Worm (Caenorhabditis elegans) whole organism, young adult: ENCODE results near the gene F10C1.3.

Experiments
- B0261.1 ChIP-seq: sonication (generic microtip); optimal IDR thresholded peaks from 2 replicates; lab custom pipeline; 2016; ENCODE audit warnings: mild to moderate bottlenecking, missing genetic modification characterization, moderate library complexity, missing compliant biosample characterization
- B0336.3 ChIP-seq: fragments of 200-800 bp; sonication (Bioruptor generic); IDR thresholded peaks from 2 replicates; pipeline ENCODE4 v1.3.6; 2022; ENCODE audit warnings: missing genetic modification characterization, missing compliant biosample characterization
- ZK185.1 ChIP-seq: sonication (generic microtip); optimal IDR thresholded peaks from 2 replicates; lab custom pipeline; 2016; ENCODE audit warnings: mild to moderate bottlenecking, missing genetic modification characterization, missing compliant biosample characterization; ENCODE audit not compliant: poor library complexity, severe bottlenecking
- ama-1 ChIP-seq, 3 experiments: fragments of 150-350 bp in 1 of 3; sonication (generic microtip) in 2 of 3; optimal IDR thresholded peaks; 2 replicates each; lab custom pipeline; 2014 to 2018; ENCODE audit warnings: missing biosample characterization in 2 of 3, missing genetic modification characterization in 2 of 3, missing genetic modification reagents in 2 of 3
- dpl-1 ChIP-seq: fragments of 150-350 bp; optimal IDR thresholded peaks from 2 replicates; lab custom pipeline; 2014; ENCODE audit warnings: missing biosample characterization, missing genetic modification reagents, missing genetic modification characterization
- pha-4 ChIP-seq: fragments of 150-350 bp; sonication (generic microtip); optimal IDR thresholded peaks from 2 replicates; lab custom pipeline; 2014; ENCODE audit warnings: missing biosample characterization, missing genetic modification reagents, missing genetic modification characterization
- sdz-38 ChIP-seq: sonication (generic microtip); optimal IDR thresholded peaks from 2 replicates; lab custom pipeline; 2016; ENCODE audit warnings: missing genotype, missing genetic modification characterization, missing compliant biosample characterization

DNA sequence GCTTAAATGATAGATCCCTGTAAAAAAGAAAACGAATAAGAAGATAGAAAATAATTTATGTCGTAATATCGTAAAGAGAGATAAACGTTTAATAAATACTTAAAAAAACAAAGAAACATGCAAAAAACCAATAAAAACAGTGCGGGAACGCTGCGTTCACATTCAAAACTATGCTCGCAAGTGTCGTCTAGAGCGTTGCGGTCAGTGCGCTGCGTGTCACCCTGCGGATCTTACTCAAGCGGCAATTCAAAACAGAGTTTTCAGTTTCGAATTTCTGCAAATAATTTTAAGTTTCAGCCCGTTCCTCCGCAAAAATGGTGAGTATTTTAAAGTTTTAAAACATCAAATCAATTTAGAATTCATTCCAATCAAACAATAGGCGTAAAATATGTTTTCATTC is 42.7 kb downstream of the F10C1.3 start, which contains the start of the genes tiar-1 and lelo-4:
- TF ChIP-seq dpl-1 (GFP tag; lab: Kevin White, UChicago): peak; percentile 73
- TF ChIP-seq ama-1 (optimal IDR thresholded peaks at IDR 0.05; lab: Kevin White, UChicago): no peak
- TF ChIP-seq ama-1 (GFP tag; optimal IDR thresholded peaks at IDR 0.05; lab: Kevin White, UChicago): no peak
- no peak for TF ChIP-seq B0261.1 (tag; lab: Kevin White, UChicago)
- no peak for TF ChIP-seq pha-4 (tag; lab: Kevin White, UChicago)
- no peak for TF ChIP-seq B0336.3
- TF ChIP-seq sdz-38 (tag; lab: Kevin White, UChicago): no peak
- peak; percentile 29 for TF ChIP-seq ZK185.1 (tag; lab: Kevin White, UChicago)
